Fruit fly (Drosophila melanogaster): ENCODE data around the gene GABA-B-R1.

GABA-B-R1 gene

DNA sequence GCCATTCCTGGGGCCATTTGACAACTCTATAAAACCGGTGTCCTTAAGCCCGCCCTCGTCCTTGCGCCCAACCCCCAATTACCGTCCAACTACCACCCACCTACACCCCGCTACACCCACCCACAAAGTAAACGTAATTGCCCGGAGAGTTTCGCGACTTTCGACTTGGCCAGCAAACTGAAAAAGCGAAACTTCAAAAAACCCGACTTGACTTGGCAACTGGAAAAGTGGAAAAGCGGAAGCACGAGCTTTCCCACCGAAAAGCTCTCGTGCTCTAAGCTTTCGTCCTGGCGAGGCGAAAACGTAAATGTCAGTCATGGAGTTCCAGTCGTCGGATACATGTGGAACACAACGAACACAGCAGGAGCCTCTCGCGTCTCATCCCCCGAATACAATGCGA is at the start of gene GABA-B-R1:
TSS of gene GABA-B-R1 (plus strand) at position 301 of the 400 bp plus-strand sequence.
- no peak for TF ChIP-seq noc (tag; optimal IDR thresholded peaks at IDR 0.05)

DNA sequence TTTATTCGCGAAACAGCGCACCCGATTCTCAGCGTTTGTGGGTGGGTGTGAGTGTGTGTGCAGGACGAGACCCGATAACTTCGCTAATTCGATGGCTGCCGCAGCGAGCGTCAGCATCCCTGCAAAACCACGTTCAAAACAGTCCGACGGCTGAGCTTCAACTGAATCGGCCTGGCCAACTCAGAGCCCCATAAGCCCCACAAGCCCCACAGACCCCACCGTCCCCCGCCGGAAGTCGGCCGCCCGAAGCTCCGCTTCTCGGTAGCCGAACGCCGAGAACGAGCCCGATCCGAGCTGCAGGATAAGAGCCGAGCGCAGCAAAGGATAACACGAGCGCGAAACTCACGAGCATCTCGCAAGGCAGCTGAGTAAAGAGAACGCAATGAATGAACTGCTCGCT is 44.0 kb upstream of the GABA-B-R1 start, which contains the start of gene side-II:
TSS of gene side-II (minus strand) at position 168 of the 400 bp plus-strand sequence.
- TF ChIP-seq noc (tag; optimal IDR thresholded peaks at IDR 0.05), result no peak

DNA sequence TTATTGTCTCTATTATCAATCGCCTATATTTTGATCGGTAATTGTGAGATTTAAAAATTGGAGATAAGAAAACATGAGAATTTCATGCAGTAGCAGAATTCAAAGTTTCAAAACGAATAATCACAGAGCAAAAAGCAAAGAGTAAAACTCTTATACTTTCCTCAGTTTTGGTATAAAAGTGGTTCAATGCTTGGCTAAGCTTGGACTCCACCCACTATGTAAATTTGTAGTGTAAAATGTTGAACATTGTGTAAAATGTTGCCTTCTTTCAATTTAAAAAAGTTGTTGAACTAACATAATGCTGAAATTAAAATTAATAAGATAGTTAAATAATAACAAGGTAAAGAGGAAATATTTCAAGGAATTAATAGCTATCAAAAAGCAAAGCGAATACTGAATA is 43.3 kb upstream of the GABA-B-R1 start:
- no peak for TF ChIP-seq noc (tag; optimal IDR thresholded peaks at IDR 0.05)

DNA sequence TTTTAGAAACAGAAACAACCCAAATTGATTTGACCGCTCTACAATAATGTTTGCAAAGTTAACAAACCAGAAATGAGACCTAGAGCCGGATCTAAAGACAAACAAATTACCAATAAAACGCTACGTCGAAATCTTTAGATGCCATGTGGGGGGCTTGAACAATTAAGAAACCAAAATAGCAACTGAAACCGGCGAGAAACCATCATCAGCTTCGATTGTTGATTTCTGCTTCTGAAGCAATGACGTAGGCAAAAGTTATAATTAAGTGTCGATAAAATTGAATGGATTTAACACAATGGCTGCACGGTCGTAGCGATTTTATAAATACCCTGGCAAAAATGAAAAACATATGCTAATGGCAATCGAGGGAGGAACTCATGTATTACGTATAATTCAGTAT is 23.2 kb upstream of the GABA-B-R1 start:
- peak; percentile 16 for TF ChIP-seq noc (tag; optimal IDR thresholded peaks at IDR 0.05)

DNA sequence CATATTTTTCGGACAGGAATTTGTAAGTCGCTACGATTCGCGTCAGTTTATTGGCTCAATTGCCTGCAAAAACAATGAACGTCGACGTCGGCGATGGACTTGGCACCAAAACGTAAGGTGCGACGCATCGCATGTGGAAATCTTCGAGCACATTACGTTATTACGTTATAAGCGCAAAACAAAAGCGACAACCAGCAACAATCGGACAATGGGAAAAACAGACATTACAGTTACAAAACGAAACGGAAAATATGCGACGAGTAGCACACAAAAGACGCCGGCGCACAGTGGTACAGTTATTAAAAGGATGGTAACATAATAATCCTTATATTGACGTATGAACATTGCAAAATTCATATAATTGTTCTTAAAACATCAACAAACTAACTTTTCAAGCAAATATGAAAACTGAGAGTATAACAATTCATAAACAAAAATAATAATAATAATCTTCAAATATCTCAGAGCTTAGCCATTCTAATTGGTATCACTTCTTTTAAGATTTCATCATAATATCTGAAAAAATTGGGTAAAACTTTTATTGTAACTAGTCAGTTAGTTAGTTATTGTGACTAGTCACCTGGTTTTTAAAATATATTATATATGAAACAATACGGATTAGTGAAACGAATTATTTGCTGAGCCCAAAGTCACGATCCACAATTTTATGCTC is 21.2 kb upstream of the GABA-B-R1 start:
- no peak for TF ChIP-seq noc (tag; optimal IDR thresholded peaks at IDR 0.05)

DNA sequence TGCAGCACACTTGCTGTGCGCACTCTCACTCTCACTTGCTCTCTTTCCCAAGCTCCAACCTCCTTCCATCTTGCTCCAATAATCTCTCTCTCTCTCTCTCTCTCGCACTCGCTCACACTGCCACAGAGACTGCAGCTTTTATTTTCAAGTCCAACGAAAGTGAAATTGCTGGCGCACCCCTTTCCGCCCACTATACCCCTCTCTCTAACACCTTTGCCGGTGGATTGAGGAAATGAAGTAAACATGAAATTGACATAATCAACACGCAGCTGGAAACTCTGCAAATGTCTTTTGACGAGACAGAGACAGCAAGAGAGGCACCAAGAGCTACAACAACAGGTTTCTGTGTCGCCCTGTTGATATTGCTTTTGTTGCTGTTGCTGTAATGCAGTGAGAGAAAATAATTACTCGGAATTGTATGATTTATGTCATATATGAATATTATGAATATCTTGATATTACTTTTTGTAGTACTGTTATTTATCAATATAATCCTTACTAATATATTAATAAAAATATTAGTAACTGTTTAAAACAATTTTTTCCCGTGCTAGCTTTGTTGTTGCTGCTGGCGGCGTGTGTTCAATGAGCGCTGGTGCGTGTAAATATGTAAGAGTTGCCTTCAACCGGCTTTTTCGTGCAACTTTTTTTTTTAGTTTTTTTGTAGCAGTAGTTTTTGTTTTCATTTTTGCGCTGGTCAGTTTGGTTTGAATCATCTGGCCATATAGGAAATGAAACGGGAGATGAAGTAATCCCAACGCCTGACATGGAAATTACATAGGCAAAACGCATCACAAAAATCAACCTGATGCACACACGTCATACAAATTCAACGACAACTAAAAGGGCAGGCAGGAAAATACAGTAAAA is 20.3 kb upstream of the GABA-B-R1 start:
- peak; percentile 38 for TF ChIP-seq noc (tag; optimal IDR thresholded peaks at IDR 0.05)

DNA sequence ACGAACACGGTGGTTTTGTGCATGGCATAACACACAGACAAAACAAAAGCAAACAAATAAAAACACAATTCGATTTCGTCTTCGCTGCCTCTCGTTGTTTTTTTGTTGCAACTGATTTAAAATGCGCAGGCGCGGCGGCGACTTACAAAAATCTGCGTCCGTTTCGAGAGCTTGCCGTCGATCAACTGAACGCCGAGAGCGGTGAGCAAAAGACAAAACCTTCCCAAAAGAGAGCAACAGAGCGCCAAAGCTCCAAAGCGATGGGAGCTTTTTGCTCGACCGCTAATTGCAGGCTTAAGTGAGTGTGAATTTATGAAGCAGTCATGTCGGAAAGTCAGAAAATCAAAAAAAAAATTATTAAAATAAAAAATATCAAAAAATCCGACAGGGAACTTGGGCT is 18.8 kb upstream of the GABA-B-R1 start, which contains the start of gene mol:
TSS of gene mol (minus strand) at position 190 of the 400 bp plus-strand sequence.
- no peak for TF ChIP-seq noc (tag; optimal IDR thresholded peaks at IDR 0.05)

DNA sequence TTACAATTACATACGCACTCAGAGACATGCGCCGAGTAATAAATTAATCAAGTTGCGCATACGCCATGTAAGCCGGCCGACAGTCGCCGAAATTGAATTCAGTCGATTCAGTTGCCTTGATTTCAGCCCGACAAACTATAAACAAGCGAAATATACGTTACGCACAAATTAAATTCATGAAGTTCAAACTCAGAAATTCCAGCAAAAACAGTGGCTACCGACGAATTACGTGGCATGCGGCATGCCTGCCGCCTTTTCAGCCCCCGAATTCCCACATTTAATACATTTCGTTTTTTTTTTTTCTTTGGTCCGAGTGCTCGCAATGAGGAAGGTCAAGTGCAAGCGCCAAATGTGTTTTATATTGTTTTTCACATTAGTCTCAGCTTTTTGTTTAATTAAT is 15.8 kb upstream of the GABA-B-R1 start:
- TF ChIP-seq noc (tag; optimal IDR thresholded peaks at IDR 0.05), result no peak

DNA sequence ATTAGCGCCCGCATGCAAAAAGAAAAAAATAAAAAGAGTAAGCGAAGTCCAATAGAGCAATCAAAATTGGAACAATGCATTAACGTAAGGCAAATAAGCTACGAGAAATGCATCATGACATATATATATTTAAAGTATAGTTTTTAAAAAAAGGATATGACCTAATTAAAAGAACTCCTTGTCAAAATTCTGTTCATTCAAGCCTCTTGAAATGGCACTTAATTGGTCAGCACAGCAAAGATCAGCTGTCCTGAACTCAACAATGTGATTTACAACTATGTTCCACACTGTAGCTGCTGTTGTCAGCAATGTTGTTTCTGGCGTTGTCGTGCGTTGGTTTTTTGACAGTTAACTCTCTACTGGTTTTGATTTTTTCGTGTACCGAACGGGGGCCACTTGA is 14.3 kb upstream of the GABA-B-R1 start:
- no peak for TF ChIP-seq noc (tag; optimal IDR thresholded peaks at IDR 0.05)

DNA sequence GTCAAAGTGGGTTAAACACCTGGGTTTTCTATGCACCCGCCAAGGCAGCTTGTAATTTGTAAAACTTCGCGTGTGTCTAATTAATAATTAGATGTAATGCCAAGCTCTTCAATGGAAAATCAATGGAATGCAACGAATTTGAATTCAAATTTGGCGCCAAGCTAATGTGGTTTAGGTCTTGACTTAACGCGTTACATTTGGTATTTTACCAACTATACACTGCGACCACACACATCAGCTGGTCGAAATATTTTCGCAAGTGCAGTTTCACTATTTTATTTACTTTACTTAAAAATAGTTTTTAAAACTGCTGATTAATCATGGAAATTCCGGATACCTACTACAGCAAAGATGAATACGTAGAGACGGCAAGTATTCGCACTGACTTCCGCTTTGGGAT is 10.6 kb upstream of the GABA-B-R1 start, which contains the start of gene DCTN5-p25:
TSS of gene DCTN5-p25 (plus strand) at position 229 of the 400 bp plus-strand sequence.
- no peak for TF ChIP-seq noc (tag; optimal IDR thresholded peaks at IDR 0.05)

DNA sequence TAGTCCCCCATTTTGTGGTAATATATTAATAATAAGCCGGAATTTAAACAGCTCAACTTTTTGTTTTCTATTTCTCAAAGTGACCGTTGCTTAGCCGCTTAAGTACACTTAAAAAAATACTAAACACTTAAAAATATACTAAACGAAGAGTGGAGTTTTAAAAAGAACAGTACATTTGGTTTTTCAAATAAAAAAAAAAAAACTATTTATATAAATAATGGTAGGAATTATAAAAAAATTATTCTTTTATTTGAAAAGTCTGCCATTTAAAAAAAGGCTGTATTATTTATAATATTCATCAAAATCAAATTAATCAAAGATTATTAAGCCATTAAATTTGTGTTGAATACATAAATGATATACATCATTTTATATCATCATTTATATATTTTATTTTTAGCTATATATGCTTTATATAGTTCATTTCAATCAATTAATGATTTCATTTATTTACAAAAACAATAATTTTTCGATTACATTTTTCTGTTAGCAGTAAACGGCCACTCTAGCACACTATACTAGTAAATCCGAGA is 8.7 kb upstream of the GABA-B-R1 start, which contains the start of the genes Ankrd49 and NC2beta:
TSS of gene Ankrd49 (minus strand) at position 101 of the 533 bp plus-strand sequence.
TSS of gene NC2beta (plus strand) at position 483 of the 533 bp plus-strand sequence.
- no peak for TF ChIP-seq noc (tag; optimal IDR thresholded peaks at IDR 0.05)

DNA sequence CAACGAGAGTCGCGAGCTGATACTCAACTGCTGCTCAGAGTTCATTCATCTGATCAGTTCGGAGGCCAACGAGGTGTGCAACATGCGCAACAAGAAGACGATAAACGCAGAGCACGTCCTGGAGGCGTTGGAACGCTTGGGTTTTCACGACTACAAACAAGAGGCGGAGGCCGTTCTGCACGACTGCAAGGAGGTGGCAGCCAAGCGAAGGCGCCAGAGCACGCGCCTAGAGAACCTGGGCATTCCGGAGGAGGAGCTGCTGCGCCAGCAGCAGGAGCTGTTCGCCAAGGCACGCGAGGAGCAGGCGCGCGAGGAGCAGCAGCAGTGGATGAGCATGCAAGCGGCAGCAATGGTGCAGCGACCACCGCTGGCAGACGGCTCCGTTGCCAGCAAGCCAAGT is 8.1 kb upstream of the GABA-B-R1 start:
- TF ChIP-seq noc (tag; optimal IDR thresholded peaks at IDR 0.05), result no peak

DNA sequence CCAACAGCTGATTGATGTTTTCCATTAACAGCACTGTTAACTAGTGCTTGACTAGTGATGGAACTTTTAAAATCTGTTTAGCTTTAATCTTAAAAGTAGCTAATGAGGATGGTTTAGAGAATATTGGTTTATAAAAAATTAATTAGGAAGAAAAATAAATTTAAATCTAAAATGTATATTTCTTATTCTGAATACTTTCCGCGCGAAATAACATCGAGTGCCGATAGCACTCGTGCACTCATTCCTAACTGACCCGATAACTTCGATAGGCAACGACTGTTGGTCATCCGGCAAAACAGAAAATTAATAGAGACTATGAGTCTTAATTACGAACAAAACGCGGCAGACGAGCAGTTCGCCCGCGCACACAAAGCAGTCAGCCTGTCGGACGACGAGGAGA is 6.4 kb upstream of the GABA-B-R1 start, which contains the start of the genes THG and Rnmt:
TSS of gene THG (minus strand) at position 22 of the 400 bp plus-strand sequence.
TSS of gene Rnmt (plus strand) at position 237 of the 400 bp plus-strand sequence.
- peak; percentile 76 for TF ChIP-seq noc (tag; optimal IDR thresholded peaks at IDR 0.05)

DNA sequence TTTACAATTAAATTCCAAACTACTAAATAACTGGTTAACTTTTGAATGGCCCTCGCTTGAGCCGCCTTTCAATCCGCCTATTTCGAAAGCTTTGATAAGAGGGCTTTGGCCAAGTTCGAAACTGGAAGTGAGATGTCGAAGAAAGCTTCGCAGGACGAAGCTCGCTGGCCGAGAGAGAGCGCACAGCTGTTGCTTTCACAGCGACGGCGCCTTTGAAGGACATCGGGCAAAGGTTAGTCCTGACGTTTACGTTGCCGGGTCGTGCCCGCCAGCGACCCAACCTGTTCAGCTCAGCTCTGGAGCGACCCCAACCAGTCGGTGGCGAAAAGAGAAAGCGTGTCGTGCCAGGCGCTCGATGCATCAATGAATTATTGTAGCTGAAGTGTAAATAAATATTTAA is 4.4 kb upstream of the GABA-B-R1 start:
- no peak for TF ChIP-seq noc (tag; optimal IDR thresholded peaks at IDR 0.05)

DNA sequence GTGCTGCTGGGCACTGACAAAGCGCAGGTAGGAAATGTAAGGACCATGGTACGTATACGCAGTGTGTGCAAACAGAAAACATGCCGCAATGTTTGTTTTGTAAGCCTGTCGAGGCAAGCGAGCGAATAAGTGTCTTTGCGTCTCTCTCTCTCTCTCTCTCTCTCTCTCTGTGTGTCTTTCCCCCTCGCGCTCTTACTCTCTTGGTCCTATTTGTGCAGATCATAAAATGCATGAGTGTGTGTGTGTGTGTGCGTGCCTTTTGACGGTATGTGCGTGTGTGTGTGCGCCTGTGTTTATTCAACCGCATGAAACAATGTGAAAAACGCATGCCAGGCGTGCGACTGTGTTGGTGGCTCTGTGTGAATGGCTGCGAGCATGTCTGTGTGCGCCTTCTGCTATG is 2.6 kb upstream of the GABA-B-R1 start:
- no peak for TF ChIP-seq noc (tag; optimal IDR thresholded peaks at IDR 0.05)

DNA sequence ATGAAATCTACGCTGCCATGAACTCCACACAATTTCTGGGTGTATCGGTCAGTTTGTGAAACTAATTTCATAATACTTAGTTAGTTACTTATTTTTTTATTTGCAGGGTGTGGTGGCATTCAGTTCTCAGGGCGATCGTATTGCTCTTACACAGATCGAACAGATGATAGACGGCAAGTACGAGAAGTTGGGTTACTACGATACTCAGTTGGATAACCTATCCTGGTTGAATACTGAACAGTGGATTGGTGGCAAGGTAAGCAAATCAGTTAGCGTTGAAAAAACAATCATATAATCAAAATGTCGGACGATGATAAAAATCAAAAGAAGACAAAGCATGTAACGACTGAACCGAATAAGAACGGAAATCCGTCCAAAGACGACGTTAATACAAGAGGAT is 10.5 kb downstream of the GABA-B-R1 start, which contains the start of gene CG33310:
TSS of gene CG33310 (plus strand) at position 301 of the 400 bp plus-strand sequence.
- no peak for TF ChIP-seq noc (tag; optimal IDR thresholded peaks at IDR 0.05)

All from whole organism, larva.